Fruit fly (Drosophila melanogaster) whole organism, prepupa: ENCODE results near the gene Fbp1.

Experiments used
- Blimp-1 ChIP-seq: fragments of 200-800 bp; sonication (Bioruptor generic); optimal IDR thresholded peaks from 3 replicates; lab custom pipeline; 2017; ENCODE audit warnings: missing biosample characterization, missing genetic modification characterization, mild to moderate bottlenecking, moderate library complexity, missing genetic modification reagents
- CG11294 ChIP-seq: fragments of 200-800 bp; sonication (Bioruptor generic); IDR thresholded peaks from 2 replicates; pipeline ENCODE4 v1.3.6; 2022; ENCODE audit warnings: missing biosample characterization, missing genetic modification characterization
- CG11762 ChIP-seq: fragments of 200-800 bp; sonication (Bioruptor generic); optimal IDR thresholded peaks from 3 replicates; lab custom pipeline; 2016; ENCODE audit warnings: missing biosample characterization, missing genetic modification characterization; ENCODE audit not compliant: insufficient read depth
- CG11902 ChIP-seq: fragments of 200-800 bp; sonication (Bioruptor generic); optimal IDR thresholded peaks from 3 replicates; lab custom pipeline; 2016; ENCODE audit warnings: missing biosample characterization, missing genetic modification characterization
- CG15336 ChIP-seq: fragments of 200-800 bp; sonication (Bioruptor generic); IDR thresholded peaks from 2 replicates; pipeline ENCODE4 v1.3.6; 2022; ENCODE audit warnings: missing biosample characterization, missing genetic modification characterization
- CG1621 ChIP-seq: fragments of 200-800 bp; sonication (Bioruptor generic); optimal IDR thresholded peaks from 3 replicates; lab custom pipeline; 2018; ENCODE audit warnings: missing biosample characterization, mild to moderate bottlenecking, missing genetic modification characterization
- CG16779 ChIP-seq: fragments of 200-800 bp; sonication (Bioruptor generic); optimal IDR thresholded peaks from 3 replicates; lab custom pipeline; 2017; ENCODE audit warnings: missing biosample characterization, mild to moderate bottlenecking, missing genetic modification characterization
- CG31627 ChIP-seq: fragments of 200-800 bp; sonication (Bioruptor generic); optimal IDR thresholded peaks from 3 replicates; lab custom pipeline; 2016; ENCODE audit warnings: missing biosample characterization, missing genetic modification characterization
- CG32006 ChIP-seq: fragments of 200-800 bp; sonication (Bioruptor generic); optimal IDR thresholded peaks from 3 replicates; lab custom pipeline; 2017; ENCODE audit warnings: missing biosample characterization, mild to moderate bottlenecking, missing genetic modification characterization
- CG34406 ChIP-seq: fragments of 200-800 bp; sonication (Bioruptor generic); optimal IDR thresholded peaks from 3 replicates; lab custom pipeline; 2016; ENCODE audit warnings: missing biosample characterization, missing genetic modification characterization
- CG3919 ChIP-seq: fragments of 200-800 bp; sonication (Bioruptor generic); optimal IDR thresholded peaks from 3 replicates; lab custom pipeline; 2016; ENCODE audit warnings: missing biosample characterization, missing genetic modification characterization
- CG6163 ChIP-seq: fragments of 200-800 bp; sonication (Bioruptor generic); IDR thresholded peaks from 3 replicates; pipeline ENCODE4 v1.3.6; 2022; ENCODE audit warnings: missing biosample characterization, missing genetic modification characterization
- CG6276 ChIP-seq: fragments of 200-800 bp; sonication (Bioruptor generic); optimal IDR thresholded peaks from 2 replicates; lab custom pipeline; 2017; ENCODE audit warnings: missing biosample characterization, mild to moderate bottlenecking, missing genetic modification characterization
- CG6808 ChIP-seq: fragments of 200-800 bp; sonication (Bioruptor generic); optimal IDR thresholded peaks from 3 replicates; lab custom pipeline; 2017; ENCODE audit warnings: missing biosample characterization, missing genetic modification characterization, mild to moderate bottlenecking, moderate library complexity, missing genetic modification reagents
- CG6854 ChIP-seq: fragments of 200-800 bp; sonication (Bioruptor generic); optimal IDR thresholded peaks from 2 replicates; lab custom pipeline; 2017; ENCODE audit warnings: missing biosample characterization, mild to moderate bottlenecking, missing genetic modification characterization
- CG7368 ChIP-seq: fragments of 200-800 bp; sonication (Bioruptor generic); optimal IDR thresholded peaks from 3 replicates; lab custom pipeline; 2016; ENCODE audit warnings: missing biosample characterization, missing genetic modification characterization
- CG8119 ChIP-seq: fragments of 200-800 bp; sonication (Bioruptor generic); IDR thresholded peaks from 3 replicates; pipeline ENCODE4 v1.3.6; 2022; ENCODE audit warnings: missing biosample characterization, missing genetic modification characterization
- CG8319 ChIP-seq: fragments of 200-800 bp; sonication (Bioruptor generic); optimal IDR thresholded peaks from 3 replicates; lab custom pipeline; 2016; ENCODE audit warnings: missing biosample characterization, missing genetic modification characterization
- CG9139 ChIP-seq: fragments of 200-800 bp; sonication (Bioruptor generic); optimal IDR thresholded peaks from 3 replicates; lab custom pipeline; 2017; ENCODE audit warnings: missing biosample characterization, mild to moderate bottlenecking, missing genetic modification characterization
- Eip75B ChIP-seq: fragments of 200-800 bp; sonication (Bioruptor generic); optimal IDR thresholded peaks from 3 replicates; lab custom pipeline; 2016; ENCODE audit warnings: missing biosample characterization, missing genetic modification characterization
- Eip78C ChIP-seq: fragments of 200-800 bp; sonication (Bioruptor generic); peaks from one replicate; lab custom pipeline; 2016; ENCODE audit warnings: missing biosample characterization, missing genetic modification characterization
- Eip93F ChIP-seq: fragments of 200-800 bp; sonication (Bioruptor generic); optimal IDR thresholded peaks from 2 replicates; lab custom pipeline; 2016; ENCODE audit warnings: missing biosample characterization, mild to moderate bottlenecking, missing genetic modification characterization
- Ets21C ChIP-seq: fragments of 200-800 bp; sonication (Bioruptor generic); optimal IDR thresholded peaks from 3 replicates; lab custom pipeline; 2016; ENCODE audit warnings: missing biosample characterization, missing genetic modification characterization
- Ets96B ChIP-seq: fragments of 200-800 bp; optimal IDR thresholded peaks from 2 replicates; lab custom pipeline; 2019; ENCODE audit warnings: missing biosample characterization, mild to moderate bottlenecking, missing genetic modification characterization, moderate library complexity
- Gug ChIP-seq: fragments of 200-800 bp; sonication (Bioruptor generic); IDR thresholded peaks from 2 replicates; pipeline ENCODE4 v1.3.6; 2022; ENCODE audit warnings: missing biosample characterization, missing genetic modification characterization
- Hr38 ChIP-seq: sonication (Bioruptor generic); optimal IDR thresholded peaks from 2 replicates; lab custom pipeline; 2016; ENCODE audit warnings: missing biosample characterization, missing genetic modification characterization
- Hr39 ChIP-seq: fragments of 200-800 bp; sonication (Bioruptor generic); optimal IDR thresholded peaks from 2 replicates; lab custom pipeline; 2016; ENCODE audit warnings: missing biosample characterization, missing genetic modification characterization
- Hr4 ChIP-seq: fragments of 200-800 bp; sonication (Bioruptor generic); optimal IDR thresholded peaks from 3 replicates; lab custom pipeline; 2016; ENCODE audit warnings: missing biosample characterization, missing genetic modification characterization
- Lpt ChIP-seq: fragments of 200-800 bp; sonication (Bioruptor generic); optimal IDR thresholded peaks from 3 replicates; lab custom pipeline; 2016; ENCODE audit warnings: missing biosample characterization, missing genetic modification characterization
- Met ChIP-seq: fragments of 200-800 bp; sonication (Bioruptor generic); optimal IDR thresholded peaks from 3 replicates; lab custom pipeline; 2016; ENCODE audit warnings: missing biosample characterization, missing genetic modification characterization
- OdsH ChIP-seq: fragments of 200-800 bp; sonication (Bioruptor generic); optimal IDR thresholded peaks from 3 replicates; lab custom pipeline; 2016; ENCODE audit warnings: missing biosample characterization, missing genetic modification characterization
- Smox ChIP-seq: fragments of 200-800 bp; sonication (Bioruptor generic); optimal IDR thresholded peaks from 3 replicates; lab custom pipeline; 2016; ENCODE audit warnings: missing biosample characterization, missing genetic modification characterization
- Sox102F ChIP-seq: fragments of 200-800 bp; sonication (Bioruptor generic); optimal IDR thresholded peaks from 2 replicates; lab custom pipeline; 2016; ENCODE audit warnings: missing biosample characterization, mild to moderate bottlenecking, missing genetic modification characterization
- acj6 ChIP-seq: fragments of 200-800 bp; sonication (Bioruptor generic); optimal IDR thresholded peaks from 3 replicates; lab custom pipeline; 2016; ENCODE audit warnings: missing biosample characterization, missing genetic modification characterization
- cyc ChIP-seq: fragments of 200-800 bp; sonication (Bioruptor generic); optimal IDR thresholded peaks from 3 replicates; lab custom pipeline; 2016; ENCODE audit warnings: missing biosample characterization, missing genetic modification characterization
- dsx ChIP-seq: fragments of 200-800 bp; optimal IDR thresholded peaks from 3 replicates; lab custom pipeline; 2019; ENCODE audit warnings: missing biosample characterization, mild to moderate bottlenecking, missing genetic modification characterization, moderate library complexity; ENCODE audit not compliant: poor library complexity, severe bottlenecking
- eg ChIP-seq: fragments of 200-800 bp; sonication (Bioruptor generic); IDR thresholded peaks from 3 replicates; pipeline ENCODE4 v1.3.6; 2022; ENCODE audit warnings: missing biosample characterization, missing genetic modification characterization
- fd59A ChIP-seq: fragments of 200-800 bp; sonication (Bioruptor generic); optimal IDR thresholded peaks from 2 replicates; lab custom pipeline; 2017; ENCODE audit warnings: missing biosample characterization, mild to moderate bottlenecking, missing genetic modification characterization, missing genetic modification reagents
- fd85E ChIP-seq: fragments of 200-800 bp; sonication (Bioruptor generic); optimal IDR thresholded peaks from 3 replicates; lab custom pipeline; 2016; ENCODE audit warnings: missing biosample characterization, missing genetic modification characterization
- fkh ChIP-seq: fragments of 200-800 bp; sonication (Bioruptor generic); optimal IDR thresholded peaks from 3 replicates; lab custom pipeline; 2017; ENCODE audit warnings: missing biosample characterization, mild to moderate bottlenecking, missing genetic modification characterization, moderate library complexity
- lz ChIP-seq: fragments of 200-800 bp; sonication (Bioruptor generic); optimal IDR thresholded peaks from 3 replicates; lab custom pipeline; 2016; ENCODE audit warnings: missing biosample characterization, missing genetic modification characterization
- net ChIP-seq: fragments of 200-800 bp; sonication (Bioruptor generic); optimal IDR thresholded peaks from 3 replicates; lab custom pipeline; 2016; ENCODE audit warnings: missing biosample characterization, missing genetic modification characterization
- pdm3 ChIP-seq: fragments of 200-800 bp; sonication (Bioruptor generic); optimal IDR thresholded peaks from 3 replicates; lab custom pipeline; 2016; ENCODE audit warnings: missing biosample characterization, missing genetic modification characterization
- salr ChIP-seq, 2 experiments: fragments of 200-800 bp; sonication (Bioruptor generic); optimal IDR thresholded peaks; 3 replicates each; lab custom pipeline; 2016 to 2018; ENCODE audit warnings: missing biosample characterization in 2 of 2, missing genetic modification characterization in 2 of 2, mild to moderate bottlenecking in 1 of 2
- spab ChIP-seq: fragments of 200-800 bp; sonication (Bioruptor generic); optimal IDR thresholded peaks from 2 replicates; lab custom pipeline; 2017; ENCODE audit warnings: missing biosample characterization, mild to moderate bottlenecking, missing genetic modification characterization, missing genetic modification reagents
- ss ChIP-seq, 2 experiments: fragments of 200-800 bp; sonication (Bioruptor generic); optimal IDR thresholded peaks; 2 replicates in 1 of 2; 3 replicates in 1 of 2; lab custom pipeline; 2017 to 2018; ENCODE audit warnings: mild to moderate bottlenecking in 2 of 2, missing biosample characterization in 2 of 2, missing genetic modification characterization in 2 of 2, moderate library complexity in 1 of 2
- svp ChIP-seq: fragments of 200-800 bp; sonication (Bioruptor generic); peaks from one replicate; lab custom pipeline; 2016; ENCODE audit warnings: missing biosample characterization, missing genetic modification characterization
- topi ChIP-seq: fragments of 200-800 bp; sonication (Bioruptor generic); optimal IDR thresholded peaks from 3 replicates; lab custom pipeline; 2016; ENCODE audit warnings: missing biosample characterization, missing genetic modification characterization
- vri ChIP-seq: fragments of 200-800 bp; sonication (Bioruptor generic); optimal IDR thresholded peaks from 3 replicates; lab custom pipeline; 2016; ENCODE audit warnings: missing biosample characterization, mild to moderate bottlenecking, missing genetic modification characterization

Fbp1 gene

DNA sequence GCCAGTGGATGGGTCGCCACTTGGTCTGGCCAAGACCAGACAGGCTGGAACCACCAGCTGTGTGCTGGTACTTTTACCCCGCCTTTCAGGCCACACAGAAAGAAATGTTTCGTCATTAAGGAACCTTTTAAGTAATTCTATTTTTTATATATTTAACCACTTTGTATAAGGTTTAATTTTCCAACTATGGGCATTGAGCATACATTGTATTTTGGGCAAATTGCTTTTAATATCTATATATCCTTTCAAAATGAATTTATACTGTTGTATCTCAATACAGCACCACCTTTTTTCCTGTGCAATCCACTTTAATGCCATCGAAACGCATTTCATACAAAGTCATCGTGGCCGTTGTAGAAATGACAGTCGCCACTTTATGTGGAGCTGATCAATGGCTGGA, 48.5 kb upstream of the Fbp1 start (continued):
- peak; percentile 44; the same call in 1 of the 3 replicates for TF ChIP-seq eg (GFP tag; lab: Robert Waterston, UW)
- TF ChIP-seq CG1621, result no peak
- TF ChIP-seq CG34406 (GFP tag; lab: Kevin White, UChicago), result peak; percentile 8
- TF ChIP-seq CG31627 (GFP tag; lab: Kevin White, UChicago), result peak; percentile 14
- TF ChIP-seq CG3919 (GFP tag; lab: Kevin White, UChicago), result peak; percentile 57
- peak; percentile 50 for TF ChIP-seq Ets96B (tag; lab: Kevin White, UChicago)
- peak; percentile 24 for TF ChIP-seq OdsH (GFP tag; lab: Kevin White, UChicago)
- TF ChIP-seq Gug, result no peak
- TF ChIP-seq acj6, result peak; percentile 18
- peak; percentile 37 for TF ChIP-seq CG11762 (GFP tag; lab: Kevin White, UChicago)
- no peak for TF ChIP-seq fkh

- peak; percentile 56 to 79 for TF ChIP-seq ss (GFP tag; optimal IDR thresholded peaks at IDR 0.05; lab: Kevin White, UChicago)
- TF ChIP-seq Eip75B (GFP tag; lab: Kevin White, UChicago), result no peak
- no peak for TF ChIP-seq dsx (GFP tag; lab: Kevin White, UChicago)
- TF ChIP-seq Sox102F (GFP tag; lab: Kevin White, UChicago), result no peak
- TF ChIP-seq Hr38 (GFP tag; lab: Kevin White, UChicago), result no peak
- TF ChIP-seq CG34406 (GFP tag; lab: Kevin White, UChicago), result no peak
- no peak for TF ChIP-seq vri (GFP tag; lab: Kevin White, UChicago)
- peak; percentile 30 for TF ChIP-seq Lpt (GFP tag; lab: Kevin White, UChicago)
- no peak for TF ChIP-seq fkh
- TF ChIP-seq Ets21C (GFP tag; lab: Kevin White, UChicago), result no peak
- TF ChIP-seq CG8319, result peak; percentile 10
- TF ChIP-seq CG31627 (GFP tag; lab: Kevin White, UChicago), result no peak
- no peak for TF ChIP-seq CG6854
- no peak for TF ChIP-seq salr (GFP tag; optimal IDR thresholded peaks at IDR 0.05; lab: Kevin White, UChicago)
- peak; percentile 94 for TF ChIP-seq Eip78C
- TF ChIP-seq CG11902, result no peak
- TF ChIP-seq CG11294 (GFP tag; lab: Robert Waterston, UW), result no peak
- peak; percentile 40 for TF ChIP-seq Smox (GFP tag; lab: Kevin White, UChicago)
- peak; percentile 75 for TF ChIP-seq spab (GFP tag; lab: Kevin White, UChicago)
- peak; percentile 2 for TF ChIP-seq Hr39 (GFP tag; lab: Kevin White, UChicago)
- TF ChIP-seq acj6, result no peak
- TF ChIP-seq fd59A, result peak; percentile 11
- peak; percentile 77 for TF ChIP-seq svp (GFP tag; lab: Kevin White, UChicago)
- TF ChIP-seq Blimp-1 (GFP tag; lab: Kevin White, UChicago), result peak; percentile 38
- TF ChIP-seq Met, result peak; percentile 57
- TF ChIP-seq OdsH (GFP tag; lab: Kevin White, UChicago), result peak; percentile 4
- TF ChIP-seq CG15336 (GFP tag; lab: Robert Waterston, UW), result no peak
- TF ChIP-seq Eip93F (GFP tag; lab: Kevin White, UChicago), result no peak
- no peak for TF ChIP-seq CG6163 (GFP tag; lab: Robert Waterston, UW)
- peak; percentile 12 for TF ChIP-seq cyc
- TF ChIP-seq topi, result peak; percentile 42
- TF ChIP-seq Hr4 (GFP tag; lab: Kevin White, UChicago), result no peak
- TF ChIP-seq CG8119 (GFP tag; lab: Robert Waterston, UW), result no peak
- no peak for TF ChIP-seq CG16779
- TF ChIP-seq Ets96B (tag; lab: Kevin White, UChicago), result peak; percentile 59
- no peak for TF ChIP-seq pdm3 (GFP tag; lab: Kevin White, UChicago)
- peak; percentile 17 for TF ChIP-seq CG7368 (GFP tag; lab: Kevin White, UChicago)
- peak; percentile 64 for TF ChIP-seq CG6808 (GFP tag; lab: Kevin White, UChicago)
- no peak for TF ChIP-seq CG9139 (GFP tag; lab: Kevin White, UChicago)
- peak; percentile 18 for TF ChIP-seq CG32006 (GFP tag; lab: Kevin White, UChicago)
- no peak for TF ChIP-seq fd85E (GFP tag; lab: Kevin White, UChicago)
- TF ChIP-seq Gug, result no peak
- no peak for TF ChIP-seq net (GFP tag; lab: Kevin White, UChicago)
- no peak for TF ChIP-seq lz (GFP tag; lab: Kevin White, UChicago)
- TF ChIP-seq CG6276, result peak; percentile 40
These were observed 47.9 kb upstream of the Fbp1 start for dm6 chr3L:14145666-14146314.
